Worm (Caenorhabditis elegans) whole organism, late embryonic: ENCODE results near the gene T10B9.14.

Source experiments
- ceh-9 ChIP-seq: sonication (generic microtip); optimal IDR thresholded peaks from 2 replicates; lab custom pipeline; 2016; ENCODE audit warnings: mild to moderate bottlenecking, missing genetic modification characterization, inconsistent platforms, missing compliant biosample characterization
- fkh-10 ChIP-seq: fragments of 150-350 bp; optimal IDR thresholded peaks from 2 replicates; lab custom pipeline; 2014; ENCODE audit warnings: missing biosample characterization, missing genetic modification reagents, missing genetic modification characterization
- pha-2 ChIP-seq: sonication (generic microtip); optimal IDR thresholded peaks from 2 replicates; lab custom pipeline; 2017; ENCODE audit warnings: mild to moderate bottlenecking, missing genetic modification characterization, missing compliant biosample characterization
- rnt-1 ChIP-seq: sonication (generic microtip); optimal IDR thresholded peaks from 2 replicates; lab custom pipeline; 2016; ENCODE audit warnings: missing genetic modification characterization, missing compliant biosample characterization
- sdc-2 ChIP-seq: sonication (generic microtip); optimal IDR thresholded peaks from 2 replicates; lab custom pipeline; 2016; ENCODE audit warnings: missing genotype, missing genetic modification characterization, missing compliant biosample characterization
- tbx-7 ChIP-seq: sonication (generic microtip); optimal IDR thresholded peaks from 2 replicates; lab custom pipeline; 2016; ENCODE audit warnings: missing genotype, missing genetic modification characterization, missing compliant biosample characterization
- ztf-16 ChIP-seq: sonication (generic microtip); optimal IDR thresholded peaks from 2 replicates; lab custom pipeline; 2017; ENCODE audit warnings: missing genetic modification characterization, missing compliant biosample characterization

DNA sequence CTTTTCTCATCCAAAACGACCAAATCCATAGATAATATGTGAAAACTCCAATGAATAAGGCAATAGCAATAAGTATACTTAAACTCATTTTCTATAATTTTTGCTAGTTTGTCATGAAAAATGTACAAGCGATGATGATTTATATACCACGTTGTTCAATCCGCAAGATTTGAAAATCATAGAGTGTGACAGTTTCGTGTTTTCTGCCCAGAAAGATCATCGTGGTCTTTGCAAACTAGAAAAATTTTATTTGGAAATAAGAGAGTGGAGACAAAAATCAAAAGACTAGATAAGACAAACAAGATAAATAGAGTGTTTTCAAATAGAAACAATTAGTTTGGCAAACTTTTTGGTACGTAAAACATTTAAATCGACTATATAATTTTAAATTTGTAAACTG is 11.0 kb upstream of the T10B9.14 start, which contains the start of gene cyp-13A3:
- TF ChIP-seq tbx-7 (tag; lab: Kevin White, UChicago) (no peak), sdc-2 (tag; lab: Kevin White, UChicago) (no peak), pha-2 (tag; lab: Kevin White, UChicago) (no peak), rnt-1 (tag; lab: Kevin White, UChicago) (no peak), ztf-16 (tag; lab: Kevin White, UChicago) (no peak), ceh-9 (no peak), fkh-10 (no peak)
